Fruit fly (Drosophila melanogaster): ENCODE measurements around the gene CG46427.

CG46427 gene

dm6 chr3R:12408160-12408559, 30.8 kb downstream of the CG46427 start, which contains the start of gene CG5196:
CG5196 (plus strand) TSS chr3R:12408316.
- TF ChIP-seq noc (tag; optimal IDR thresholded peaks at IDR 0.05) = peak; percentile 37

- peak; percentile 68 for TF ChIP-seq noc (tag; optimal IDR thresholded peaks at IDR 0.05)
Observed at dm6 chr3R:12406235-12407196, 32.4 kb downstream of the CG46427 start, which contains the start of gene CG5167. CG5167 (plus strand) TSS chr3R:12406532.

- no peak for TF ChIP-seq noc (tag; optimal IDR thresholded peaks at IDR 0.05)
Observed at dm6 chr3R:12405928-12406234, 33.1 kb downstream of the CG46427 start, which contains the start of gene Cyp9f2. Cyp9f2 (minus strand) TSS chr3R:12406028.

dm6 chr3R:12405134-12405533, 33.8 kb downstream of the CG46427 start:
- TF ChIP-seq noc (tag; optimal IDR thresholded peaks at IDR 0.05) = no peak

- TF ChIP-seq noc (tag; optimal IDR thresholded peaks at IDR 0.05) = peak; percentile 97
Observed at dm6 chr3R:12402935-12403334, 36.0 kb downstream of the CG46427 start.

DNA sequence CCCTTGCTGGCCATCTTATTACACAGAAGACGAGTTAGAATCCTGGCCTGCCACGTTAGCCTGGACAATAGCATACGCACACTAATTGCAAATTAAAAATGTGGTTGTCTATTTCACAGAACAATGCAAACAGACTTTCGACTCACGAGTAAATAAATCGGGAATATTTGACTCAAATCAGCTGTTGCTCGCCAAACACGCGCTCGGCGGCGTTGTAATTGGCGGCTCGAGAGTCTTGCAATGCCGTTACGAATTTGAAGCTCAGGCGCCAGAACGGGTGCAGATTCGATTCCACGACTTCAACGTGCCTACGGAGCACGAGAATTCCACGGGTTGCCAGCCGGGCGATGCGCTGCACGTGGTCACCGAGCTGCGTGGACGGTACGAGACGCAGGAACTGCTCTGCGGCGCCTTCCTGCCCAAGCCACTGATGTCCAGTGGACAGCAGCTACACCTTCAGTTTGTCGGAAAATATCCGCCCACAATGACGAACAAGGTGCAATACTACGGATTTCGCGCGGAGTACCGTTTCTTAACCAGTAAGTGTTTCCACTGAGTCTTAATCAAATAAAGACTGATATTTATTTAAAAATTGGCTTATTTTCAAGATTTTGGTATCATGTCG, 37.2 kb downstream of the CG46427 start, which contains the start of gene DNAlig3:
Gene DNAlig3 (minus strand): TSS at position 168 of the 625 bp plus-strand sequence.
- TF ChIP-seq noc (tag; optimal IDR thresholded peaks at IDR 0.05) = no peak

- TF ChIP-seq noc (tag; optimal IDR thresholded peaks at IDR 0.05) = no peak
Observed at dm6 chr3R:12398620-12399247, 40.2 kb downstream of the CG46427 start, which contains the start of gene Cyp9f3. Cyp9f3 (minus strand) TSS chr3R:12398929.

DNA sequence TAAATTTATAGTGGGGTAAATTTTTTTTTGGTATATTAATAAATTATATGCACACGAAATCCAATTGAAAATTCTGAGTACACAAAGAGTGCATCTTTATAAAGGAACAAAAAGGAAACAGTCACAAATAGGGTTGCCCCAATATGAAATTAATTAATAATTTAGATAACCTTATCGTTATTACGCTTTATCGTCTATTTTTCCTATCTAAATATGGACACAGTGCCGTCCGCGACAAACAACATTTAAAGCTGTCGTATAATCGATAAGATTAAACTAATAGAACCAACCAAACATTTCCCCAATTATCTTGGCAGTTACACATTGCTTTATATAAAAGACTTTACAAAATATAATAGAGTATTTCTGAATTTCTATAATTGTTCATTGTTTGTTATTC, 40.9 kb downstream of the CG46427 start:
- TF ChIP-seq noc (tag; optimal IDR thresholded peaks at IDR 0.05) = no peak

dm6 chr3R:12395880-12396279, 43.1 kb downstream of the CG46427 start, which contains the start of the genes CG10096 and CG10097:
CG10096 (minus strand) TSS chr3R:12395980.
CG10097 (minus strand) TSS chr3R:12395980.
- TF ChIP-seq noc (tag; optimal IDR thresholded peaks at IDR 0.05) = no peak
